Worm (Caenorhabditis elegans): ENCODE results near the gene T25B6.6.

Gene T25B6.6

DNA sequence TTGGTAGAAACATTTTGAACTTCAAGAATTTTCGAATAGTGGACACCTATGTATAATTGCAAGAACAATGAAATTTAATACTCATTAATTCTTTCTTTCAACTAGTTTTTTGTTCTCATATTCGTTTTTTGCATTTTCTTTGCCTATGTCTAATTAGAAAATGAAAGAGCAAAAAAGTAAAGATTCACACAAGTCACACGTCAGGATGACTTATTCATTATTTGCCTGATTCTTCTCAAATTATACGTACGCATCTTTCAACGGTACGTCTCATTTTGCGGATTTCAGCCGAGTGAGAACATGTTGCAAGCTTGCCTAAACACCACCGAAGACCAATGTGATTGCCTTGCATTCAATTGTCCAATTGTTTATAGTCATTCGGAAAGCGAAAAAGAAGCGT, 42.0 kb downstream of the T25B6.6 start, which contains the start of gene nmur-1:
nmur-1 (plus strand) TSS at position 301 of the 400 bp plus-strand sequence.
- TF ChIP-seq gmeb-2 (tag; optimal IDR thresholded peaks at IDR 0.05) (no peak), unc-55 (GFP tag; optimal IDR thresholded peaks at IDR 0.05) (no peak), pat-9 (tag; optimal IDR thresholded peaks at IDR 0.05) (no peak), pax-1 (tag; optimal IDR thresholded peaks at IDR 0.05) (no peak), fkh-6 (tag; optimal IDR thresholded peaks at IDR 0.05) (no peak), nfya-1 (tag; optimal IDR thresholded peaks at IDR 0.05) (no peak), zip-5 (tag; optimal IDR thresholded peaks at IDR 0.05) (no peak), ceh-30 (tag; optimal IDR thresholded peaks at IDR 0.05) (no peak), dmd-4 (tag; optimal IDR thresholded peaks at IDR 0.05; ENCODE audit: borderline replicate concordance) (no peak), lin-11 (tag; optimal IDR thresholded peaks at IDR 0.05) (no peak), sox-4 (tag; optimal IDR thresholded peaks at IDR 0.05) (no peak), hlh-8 (tag; optimal IDR thresholded peaks at IDR 0.05) (no peak), dve-1 (tag; optimal IDR thresholded peaks at IDR 0.05) (no peak), T23F11.4 (GFP tag; optimal IDR thresholded peaks at IDR 0.05) (no peak), odd-2 (tag; optimal IDR thresholded peaks at IDR 0.05) (no peak), che-1 (tag; optimal IDR thresholded peaks at IDR 0.05) (no peak), pha-2 (tag; optimal IDR thresholded peaks at IDR 0.05) (no peak)

All from whole organism, late embryonic.